Worm (Caenorhabditis elegans) whole organism, L3 larva: ENCODE measurements around the gene fbxc-49.

Source experiments
- aly-2 ChIP-seq: fragments of 150-350 bp; optimal IDR thresholded peaks from 2 replicates; lab custom pipeline; 2014; ENCODE audit warnings: missing biosample characterization, missing genetic modification characterization
- ama-1 ChIP-seq: fragments of 150-350 bp; optimal IDR thresholded peaks from 2 replicates; lab custom pipeline; 2018
- ceh-82 ChIP-seq: fragments of 150-350 bp; optimal IDR thresholded peaks from 2 replicates; lab custom pipeline; 2014; ENCODE audit warnings: missing biosample characterization, missing genetic modification characterization
- elt-2 ChIP-seq: sonication (generic microtip); optimal IDR thresholded peaks from 2 replicates; lab custom pipeline; 2016; ENCODE audit warnings: missing genetic modification reagents, mild to moderate bottlenecking, missing genetic modification characterization, missing compliant biosample characterization
- nhr-12 ChIP-seq: fragments of 150-350 bp; optimal IDR thresholded peaks from 2 replicates; lab custom pipeline; 2014; ENCODE audit warnings: missing biosample characterization, missing genetic modification characterization
- nhr-43 ChIP-seq: sonication (generic microtip); optimal IDR thresholded peaks from 2 replicates; lab custom pipeline; 2016; ENCODE audit warnings: mild to moderate bottlenecking, missing genetic modification characterization, missing compliant biosample characterization; ENCODE audit not compliant: poor library complexity, severe bottlenecking
- nhr-77 ChIP-seq: fragments of 150-350 bp; optimal IDR thresholded peaks from 2 replicates; lab custom pipeline; 2014; ENCODE audit warnings: missing biosample characterization, missing genetic modification characterization
- pha-4 ChIP-seq: fragments of 150-350 bp; optimal IDR thresholded peaks from 2 replicates; lab custom pipeline; 2014; ENCODE audit warnings: missing biosample characterization, missing genetic modification reagents, missing genetic modification characterization
- tbx-2 ChIP-seq: sonication (generic microtip); optimal IDR thresholded peaks from 2 replicates; lab custom pipeline; 2016; ENCODE audit warnings: mild to moderate bottlenecking, missing genetic modification characterization, missing compliant biosample characterization
- zag-1 ChIP-seq: fragments of 150-350 bp; optimal IDR thresholded peaks from 2 replicates; lab custom pipeline; 2014; ENCODE audit warnings: missing biosample characterization, missing genetic modification characterization
- ztf-11 ChIP-seq: fragments of 150-350 bp; optimal IDR thresholded peaks from 2 replicates; lab custom pipeline; 2014; ENCODE audit warnings: missing biosample characterization, missing genetic modification characterization
- ztf-4 ChIP-seq: fragments of 150-350 bp; optimal IDR thresholded peaks from 2 replicates; lab custom pipeline; 2014; ENCODE audit warnings: missing biosample characterization, missing genetic modification characterization

DNA sequence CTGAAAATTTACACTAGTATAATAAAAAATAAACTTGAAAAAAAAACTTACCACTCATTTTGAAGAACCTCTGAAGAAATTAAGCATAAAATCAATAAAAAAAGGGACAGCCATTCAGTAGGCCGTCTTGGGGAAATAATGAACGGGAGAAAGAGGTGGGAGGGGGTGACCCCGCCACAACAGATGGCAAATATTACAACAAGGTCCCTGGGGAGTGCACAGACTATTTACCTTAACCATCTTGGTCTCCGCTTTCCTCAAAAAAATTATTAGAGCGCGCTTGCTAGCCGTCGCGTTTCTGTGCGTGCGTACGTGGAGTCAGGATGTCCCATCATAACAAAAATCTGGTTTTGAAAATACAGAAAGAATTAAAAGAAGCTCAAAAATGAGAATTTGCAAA lies 8.0 kb downstream of the fbxc-49 start, which contains the start of gene T16A1.10:
- no peak for TF ChIP-seq nhr-12 (tag; lab: Kevin White, UChicago)
- TF ChIP-seq pha-4 (tag; lab: Kevin White, UChicago), result no peak
- no peak for TF ChIP-seq elt-2 (tag; lab: Kevin White, UChicago)
- no peak for TF ChIP-seq zag-1 (tag; lab: Kevin White, UChicago)
- no peak for TF ChIP-seq aly-2
- TF ChIP-seq ama-1 (lab: Kevin White, UChicago), result no peak
- no peak for TF ChIP-seq tbx-2 (tag; lab: Kevin White, UChicago)
- TF ChIP-seq ztf-4 (tag; lab: Kevin White, UChicago), result no peak
- no peak for TF ChIP-seq nhr-43
- TF ChIP-seq ceh-82, result no peak
- no peak for TF ChIP-seq ztf-11 (tag; lab: Kevin White, UChicago)
- no peak for TF ChIP-seq nhr-77 (tag; lab: Kevin White, UChicago)
